Worm (Caenorhabditis elegans) whole organism, L4/young adult: Measurements from ENCODE around the gene ZK1307.2.

ENCODE experiments used
- W03F9.2 ChIP-seq: fragments of 150-350 bp; optimal IDR thresholded peaks from 2 replicates; lab custom pipeline; 2014; ENCODE audit warnings: missing biosample characterization, missing genetic modification characterization
- dao-5 ChIP-seq: sonication (generic microtip); optimal IDR thresholded peaks from 2 replicates; lab custom pipeline; 2016; ENCODE audit warnings: missing genotype, missing genetic modification characterization, moderate library complexity, missing compliant biosample characterization
- him-1 ChIP-seq: sonication (generic microtip); optimal IDR thresholded peaks from 2 replicates; lab custom pipeline; 2016; ENCODE audit warnings: missing genotype, missing genetic modification reagents, missing genetic modification characterization, missing compliant biosample characterization

The ZK1307.2 gene

ce11 chrII:9667382-9667781 is 13.6 kb upstream of the ZK1307.2 start, which contains the start of gene ZK1320.11:
ZK1320.11 (plus strand) TSS chrII:9667624.
- no peak for TF ChIP-seq him-1
- TF ChIP-seq dao-5: no peak
- TF ChIP-seq W03F9.2: no peak

DNA sequence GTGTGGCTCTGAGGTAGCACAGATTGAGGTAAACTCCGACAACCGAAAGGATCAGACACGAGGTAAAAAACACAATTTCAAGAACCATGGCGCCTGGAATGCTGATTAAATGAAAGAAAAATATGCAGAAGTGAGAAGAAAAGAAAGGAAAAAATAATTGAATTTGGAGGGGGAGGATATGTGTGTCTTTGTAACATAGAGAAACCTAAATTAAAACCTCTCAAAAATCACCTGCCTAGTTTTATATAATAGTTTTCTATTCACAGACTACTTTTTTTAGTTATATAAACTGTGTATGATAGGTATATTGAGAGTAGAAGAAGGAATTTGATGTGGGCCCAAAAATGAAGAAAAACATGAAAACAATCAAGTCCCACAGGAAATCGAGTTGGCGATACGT is 11.8 kb upstream of the ZK1307.2 start, which contains the start of gene ZK1320.5:
Gene ZK1320.5 (minus strand): TSS at position 101 of the 400 bp plus-strand sequence.
- TF ChIP-seq him-1: no peak
- TF ChIP-seq W03F9.2: no peak
- no peak for TF ChIP-seq dao-5

DNA sequence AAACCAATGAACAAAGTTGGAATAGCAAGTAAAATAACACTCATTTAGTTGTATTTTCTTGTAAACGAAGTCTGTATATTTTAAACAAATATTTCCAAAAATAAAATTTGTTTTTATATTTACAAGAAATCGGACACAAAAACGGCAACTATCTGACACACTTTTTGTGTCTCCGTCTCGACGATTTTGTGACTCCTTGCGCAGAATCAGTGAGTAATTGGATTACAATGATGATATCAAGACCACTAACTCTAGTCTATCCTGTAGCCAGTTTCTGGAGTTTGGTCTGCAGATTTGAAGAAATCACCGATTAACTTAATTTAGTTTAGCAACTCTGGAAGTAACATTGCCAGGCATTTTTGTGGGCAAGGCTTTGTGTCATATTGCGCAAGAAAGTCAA is 9.0 kb upstream of the ZK1307.2 start, which contains the start of gene cyp-13A10:
Gene cyp-13A10 (minus strand): TSS at position 88 of the 400 bp plus-strand sequence.
- TF ChIP-seq dao-5 (no peak), W03F9.2 (no peak), him-1 (no peak)

DNA sequence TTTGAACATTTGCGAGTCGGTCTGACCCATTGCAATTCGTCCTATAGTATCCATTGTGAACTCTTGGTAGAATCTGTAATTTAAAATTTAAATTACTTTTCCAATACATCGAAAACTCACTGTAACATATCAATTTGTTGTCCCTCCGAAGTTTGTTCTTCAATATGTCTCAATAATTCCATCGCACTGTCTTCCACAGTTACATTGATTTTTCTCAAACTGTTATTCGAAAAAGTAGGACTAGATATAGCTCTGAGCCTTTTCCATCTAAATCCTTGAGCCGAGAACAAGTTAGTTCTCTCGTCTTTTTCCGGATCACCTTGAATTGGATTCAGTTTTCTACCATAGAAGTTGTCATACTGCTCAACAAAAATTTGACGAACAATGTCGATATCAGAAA is 8.4 kb upstream of the ZK1307.2 start:
- TF ChIP-seq dao-5: no peak
- no peak for TF ChIP-seq W03F9.2
- no peak for TF ChIP-seq him-1

ce11 chrII:9660379-9660778 is 6.6 kb upstream of the ZK1307.2 start, which contains the start of gene ZK1320.3:
ZK1320.3 (minus strand) TSS chrII:9660419.
- TF ChIP-seq dao-5 (no peak), W03F9.2 (no peak), him-1 (no peak)

ce11 chrII:9658915-9659314 is 5.2 kb upstream of the ZK1307.2 start, which contains the start of gene ZK1320.2:
ZK1320.2 (minus strand) TSS chrII:9659002.
- TF ChIP-seq him-1 (no peak), W03F9.2 (no peak), dao-5 (no peak)

ce11 chrII:9656210-9656755 is 2.5 kb upstream of the ZK1307.2 start, which contains the start of gene gstk-1:
gstk-1 (plus strand) TSS chrII:9656705.
- TF ChIP-seq him-1 (no peak), dao-5 (no peak), W03F9.2 (no peak)

DNA sequence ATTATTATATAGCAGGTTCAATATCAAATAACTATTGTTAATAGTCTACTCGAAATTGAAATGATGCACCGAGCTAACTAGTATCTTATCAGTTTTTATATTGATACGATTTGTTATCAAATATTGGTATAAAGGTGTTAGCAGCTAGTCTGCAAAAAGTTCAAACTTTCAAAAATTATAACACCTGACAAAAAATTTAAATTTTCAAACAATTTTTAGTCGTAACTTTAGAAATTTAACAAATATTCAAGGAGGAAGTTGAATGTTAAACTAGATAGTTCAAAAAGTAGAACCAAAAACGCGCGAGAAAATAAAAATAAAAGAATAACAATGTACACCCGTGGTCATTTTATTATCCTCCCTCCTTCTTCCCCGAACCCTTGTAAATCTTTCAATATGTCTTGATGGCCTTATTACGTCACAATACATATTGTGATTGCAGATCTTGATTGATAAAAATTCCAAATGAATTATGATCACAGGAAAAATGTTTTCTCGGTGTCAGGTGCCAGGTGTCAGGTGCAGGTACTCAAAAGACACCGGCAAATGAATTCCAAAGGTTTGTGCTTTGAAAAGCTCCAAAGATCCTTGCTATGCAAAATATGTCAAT is 1.9 kb upstream of the ZK1307.2 start, which contains the start of gene ZK1307.1:
Gene ZK1307.1 (minus strand): TSS at position 51 of the 610 bp plus-strand sequence.
- TF ChIP-seq W03F9.2: no peak

ce11 chrII:9652919-9653318 is 833 bp downstream of the ZK1307.2 start, which contains the start of gene ZK1307.3:
ZK1307.3 (minus strand) TSS chrII:9653019.
- TF ChIP-seq him-1: no peak
- TF ChIP-seq W03F9.2: no peak
- no peak for TF ChIP-seq dao-5

DNA sequence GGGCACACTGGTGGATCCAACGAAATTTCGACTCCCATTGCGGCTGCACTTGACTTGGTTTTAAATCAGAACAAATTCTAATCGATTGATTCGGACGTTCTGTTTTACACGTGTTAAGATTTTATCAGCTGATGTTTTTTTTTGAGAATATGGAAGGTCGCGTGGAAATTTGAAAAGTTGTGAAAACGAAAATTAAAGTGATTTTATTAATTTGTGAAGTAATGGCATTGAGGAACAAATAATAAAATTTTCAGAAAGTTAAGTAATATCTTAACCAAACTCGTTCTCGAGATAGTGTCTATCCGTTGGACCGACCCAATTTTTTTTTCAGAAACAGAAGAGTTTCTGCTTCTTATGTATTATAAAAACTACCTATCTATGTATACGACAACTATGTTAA is 2.1 kb downstream of the ZK1307.2 start, which contains the start of gene ZK1307.4:
Gene ZK1307.4 (minus strand): TSS at position 101 of the 400 bp plus-strand sequence.
- no peak for TF ChIP-seq W03F9.2
- no peak for TF ChIP-seq dao-5
- no peak for TF ChIP-seq him-1

DNA sequence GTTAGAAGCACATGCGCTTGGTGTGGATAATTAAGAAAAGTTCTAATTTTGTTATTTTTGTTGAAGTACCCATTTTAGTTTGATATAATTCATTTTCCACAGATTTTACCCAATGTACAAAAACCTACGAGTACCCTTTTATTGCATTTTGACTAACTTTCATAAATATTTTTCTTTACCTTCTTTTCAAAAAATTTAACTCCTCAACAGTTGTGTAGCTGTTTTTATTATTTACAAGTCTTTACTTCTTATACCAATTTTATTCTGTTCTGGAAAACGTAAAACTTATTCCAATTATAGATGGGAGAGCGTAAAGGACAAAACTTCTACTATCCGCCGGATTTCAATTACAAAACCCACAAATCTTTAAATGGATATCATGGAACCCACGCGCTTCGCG is 4.6 kb downstream of the ZK1307.2 start, which contains the start of gene ZK1307.9:
Gene ZK1307.9 (plus strand): TSS at position 301 of the 400 bp plus-strand sequence.
- no peak for TF ChIP-seq dao-5
- TF ChIP-seq W03F9.2: no peak
- no peak for TF ChIP-seq him-1

- TF ChIP-seq him-1: no peak
These were observed 6.6 kb downstream of the ZK1307.2 start, which contains the start of gene sqv-8 for ce11 chrII:9646928-9647838. sqv-8 (plus strand) TSS chrII:9646978.

- TF ChIP-seq him-1: no peak
- no peak for TF ChIP-seq dao-5
- no peak for TF ChIP-seq W03F9.2
These were observed 7.6 kb downstream of the ZK1307.2 start for ce11 chrII:9646122-9646555.

DNA sequence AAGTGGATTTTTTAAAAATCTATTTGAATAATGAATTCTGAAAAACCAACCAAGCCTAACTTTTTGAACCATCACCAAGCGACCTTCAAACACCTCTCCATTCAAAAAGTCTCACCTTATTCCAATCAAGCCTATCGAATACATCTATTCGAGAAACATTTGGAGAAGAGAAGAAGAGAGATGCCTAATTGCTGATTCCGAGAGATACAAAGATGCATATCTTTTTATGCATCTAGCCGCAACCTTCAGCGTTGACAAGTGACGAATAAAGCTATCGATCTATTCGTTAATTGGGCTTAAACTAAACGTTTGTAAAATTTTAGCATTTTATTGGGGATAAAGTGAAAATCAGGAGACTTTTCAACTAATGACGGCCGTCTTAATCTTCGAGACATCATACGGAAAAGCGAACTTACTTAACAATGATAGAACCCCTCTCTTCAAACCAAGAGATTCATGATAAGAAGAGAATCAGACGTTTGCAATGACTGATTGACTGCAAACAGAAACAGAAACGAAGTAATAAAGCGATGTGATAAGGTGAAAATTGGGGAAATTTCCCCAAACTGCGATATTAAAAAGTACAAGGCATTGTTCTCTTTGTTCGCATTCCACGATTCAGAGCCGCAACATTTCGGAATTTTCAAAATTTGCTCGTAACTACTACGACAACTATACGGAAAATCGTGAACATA is 8.7 kb downstream of the ZK1307.2 start:
- TF ChIP-seq dao-5 (no peak), W03F9.2 (peak; percentile 15)
